Fruit fly (Drosophila melanogaster): Measurements from ENCODE around the gene CG42832.

DNA sequence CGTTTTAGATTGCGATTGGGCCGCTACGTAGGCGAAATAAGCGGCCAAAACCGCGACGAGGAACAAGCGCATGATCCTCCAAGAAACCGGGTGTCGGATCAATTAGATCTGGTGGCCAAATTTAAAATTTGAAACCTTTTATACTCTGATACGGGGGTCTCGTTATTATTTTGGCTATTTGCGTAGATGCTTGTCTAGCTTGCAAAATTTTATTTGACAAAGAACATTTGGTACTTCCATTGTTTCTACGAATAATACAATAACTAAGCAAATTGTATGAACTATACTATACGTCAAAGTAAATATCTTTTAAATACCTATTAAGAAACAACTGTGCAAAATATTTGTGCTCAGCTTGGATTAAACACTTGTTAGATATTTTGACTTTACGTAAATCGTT lies 10.1 kb downstream of the CG42832 start, which contains the start of gene Muc68Ca:
- TF ChIP-seq EcR (GFP tag; optimal IDR thresholded peaks at IDR 0.05) = no peak
- no peak for TF ChIP-seq usp (GFP tag; optimal IDR thresholded peaks at IDR 0.05)
- TF ChIP-seq psq (optimal IDR thresholded peaks at IDR 0.05) = no peak
